Fruit fly (Drosophila melanogaster) whole organism, embryonic: ENCODE data around the gene CG17329.

Experiments
- ATbp ChIP-seq: fragments of 200-800 bp; sonication (Bioruptor generic); optimal IDR thresholded peaks from 2 replicates; lab custom pipeline; 2017; ENCODE audit warnings: missing biosample characterization, mild to moderate bottlenecking, missing genetic modification characterization, missing genetic modification reagents
- Aef1 ChIP-seq: fragments of 200-800 bp; sonication (Bioruptor generic); IDR thresholded peaks from 3 replicates; pipeline ENCODE4 v1.3.6; 2022; ENCODE audit warnings: missing biosample characterization, missing genetic modification characterization
- C15 ChIP-seq: fragments of 200-800 bp; sonication (Bioruptor generic); IDR thresholded peaks from 3 replicates; pipeline ENCODE4 v1.3.6; 2022; ENCODE audit warnings: missing biosample characterization, missing genetic modification characterization
- CG13894 ChIP-seq: fragments of 200-800 bp; sonication (Bioruptor generic); optimal IDR thresholded peaks from 3 replicates; lab custom pipeline; 2018; ENCODE audit warnings: missing biosample characterization, mild to moderate bottlenecking, missing genetic modification characterization, moderate library complexity
- CG15073 ChIP-seq: fragments of 200-800 bp; sonication (Bioruptor generic); optimal IDR thresholded peaks from 2 replicates; lab custom pipeline; 2016; ENCODE audit warnings: missing biosample characterization, missing genetic modification characterization
- CG1529 ChIP-seq: fragments of 200-800 bp; sonication (Bioruptor generic); optimal IDR thresholded peaks from 3 replicates; lab custom pipeline; 2018; ENCODE audit warnings: missing biosample characterization, missing genetic modification characterization
- CG15696 ChIP-seq: fragments of 200-800 bp; sonication (Bioruptor generic); optimal IDR thresholded peaks from 2 replicates; lab custom pipeline; 2019; ENCODE audit warnings: missing biosample characterization, mild to moderate bottlenecking, missing genetic modification characterization, moderate library complexity
- CG16815 ChIP-seq: fragments of 200-800 bp; sonication (Bioruptor generic); optimal IDR thresholded peaks from 3 replicates; lab custom pipeline; 2017; ENCODE audit warnings: missing biosample characterization, mild to moderate bottlenecking, missing genetic modification characterization
- CG17359 ChIP-seq: fragments of 200-800 bp; sonication (Bioruptor generic); optimal IDR thresholded peaks from 3 replicates; lab custom pipeline; 2018; ENCODE audit warnings: missing biosample characterization, mild to moderate bottlenecking, missing genetic modification characterization, moderate library complexity
- CG31224 ChIP-seq: fragments of 200-800 bp; sonication (Bioruptor generic); IDR thresholded peaks from 2 replicates; pipeline ENCODE4 v1.3.6; 2022; ENCODE audit warnings: missing biosample characterization, missing genetic modification characterization
- CG32767 ChIP-seq: fragments of 200-800 bp; sonication (Bioruptor generic); IDR thresholded peaks from 2 replicates; pipeline ENCODE4 v1.3.6; 2022; ENCODE audit warnings: missing biosample characterization, missing genetic modification characterization
- CG6689 ChIP-seq: fragments of 200-800 bp; sonication (Bioruptor generic); IDR thresholded peaks from 2 replicates; pipeline ENCODE4 v1.3.6; 2022; ENCODE audit warnings: missing biosample characterization, missing genetic modification characterization
- CG8388 ChIP-seq: fragments of 200-800 bp; sonication (Bioruptor generic); optimal IDR thresholded peaks from 2 replicates; lab custom pipeline; 2019; ENCODE audit warnings: missing biosample characterization, mild to moderate bottlenecking, missing genetic modification characterization, moderate library complexity
- Deaf1 ChIP-seq: fragments of 200-800 bp; optimal IDR thresholded peaks from 3 replicates; lab custom pipeline; 2019; ENCODE audit warnings: missing biosample characterization, mild to moderate bottlenecking, missing genetic modification characterization, moderate library complexity
- Dek ChIP-seq: fragments of 200-800 bp; sonication (Bioruptor generic); optimal IDR thresholded peaks from 3 replicates; lab custom pipeline; 2019; ENCODE audit warnings: missing biosample characterization, mild to moderate bottlenecking, missing genetic modification characterization, moderate library complexity
- Ets65A ChIP-seq: fragments of 200-800 bp; sonication (Bioruptor generic); peaks from one replicate; lab custom pipeline; 2016; ENCODE audit warnings: missing biosample characterization, missing genetic modification characterization
- H2.0 ChIP-seq: fragments of 200-800 bp; sonication (Bioruptor generic); IDR thresholded peaks from 2 replicates; pipeline ENCODE4 v1.3.6; 2022; ENCODE audit warnings: missing biosample characterization, missing genetic modification characterization
- HLH4C ChIP-seq: fragments of 200-800 bp; sonication (Bioruptor generic); IDR thresholded peaks from 3 replicates; pipeline ENCODE4 v1.3.6; 2022; ENCODE audit warnings: missing biosample characterization, missing genetic modification characterization; ENCODE audit not compliant: partially characterized antibody
- Hsf ChIP-seq: fragments of 200-800 bp; sonication (Bioruptor generic); optimal IDR thresholded peaks from 3 replicates; lab custom pipeline; 2016; ENCODE audit warnings: missing biosample characterization, missing genetic modification characterization
- Med ChIP-seq: fragments of 200-800 bp; sonication (Bioruptor generic); peaks from one replicate; lab custom pipeline; 2016; ENCODE audit warnings: missing biosample characterization, missing genetic modification characterization, mild to moderate bottlenecking, inconsistent platforms, moderate library complexity
- Nf-YA ChIP-seq: fragments of 200-800 bp; sonication (Bioruptor generic); IDR thresholded peaks from 2 replicates; pipeline ENCODE4 v1.3.6; 2022; ENCODE audit warnings: missing biosample characterization, missing genetic modification characterization
- Pdp1 ChIP-seq, 2 experiments: fragments of 200-800 bp; sonication (Bioruptor generic); optimal IDR thresholded peaks; 3 replicates each; lab custom pipeline; 2016; ENCODE audit warnings: missing biosample characterization in 2 of 2, missing genetic modification characterization in 2 of 2, mild to moderate bottlenecking in 1 of 2, moderate library complexity in 1 of 2
- Trl ChIP-seq, 3 experiments: fragments of >200 bp in 2 of 3; fragments of 200-800 bp in 1 of 3; sonication (Bioruptor generic) in 1 of 3; optimal IDR thresholded peaks; 2 replicates in 1 of 3; 3 replicates in 2 of 3; lab custom pipeline; 2016 to 2017; ENCODE audit warnings: missing biosample characterization in 1 of 3, missing genetic modification characterization in 1 of 3
- al ChIP-seq: fragments of 200-800 bp; sonication (Bioruptor generic); IDR thresholded peaks from 2 replicates; pipeline ENCODE4 v1.3.6; 2022; ENCODE audit warnings: missing biosample characterization, missing genetic modification characterization
- btn ChIP-seq: fragments of 200-800 bp; sonication (Bioruptor generic); optimal IDR thresholded peaks from 2 replicates; lab custom pipeline; 2016; ENCODE audit warnings: missing biosample characterization, missing genetic modification characterization
- cg ChIP-seq: fragments of 200-800 bp; sonication (Bioruptor generic); optimal IDR thresholded peaks from 3 replicates; lab custom pipeline; 2019; ENCODE audit warnings: missing biosample characterization, mild to moderate bottlenecking, missing genetic modification characterization, moderate library complexity
- chinmo ChIP-seq: fragments of 200-800 bp; sonication (Bioruptor generic); IDR thresholded peaks from 4 replicates; pipeline ENCODE4 v1.3.6; 2022; ENCODE audit warnings: missing biosample characterization, missing genetic modification characterization; ENCODE audit not compliant: partially characterized antibody
- chm ChIP-seq: fragments of 200-800 bp; sonication (Bioruptor generic); IDR thresholded peaks from 2 replicates; pipeline ENCODE4 v1.3.6; 2022; ENCODE audit warnings: missing biosample characterization, missing genetic modification characterization
- dan ChIP-seq: fragments of 200-800 bp; sonication (Bioruptor generic); IDR thresholded peaks from 2 replicates; pipeline ENCODE4 v1.3.6; 2022; ENCODE audit warnings: missing biosample characterization, missing genetic modification characterization
- dpn ChIP-seq, 2 experiments: fragments of 200-800 bp; sonication (Bioruptor generic); optimal IDR thresholded peaks; 3 replicates each; lab custom pipeline; 2016; ENCODE audit warnings: missing biosample characterization in 2 of 2, missing genetic modification characterization in 2 of 2
- eve ChIP-seq, 2 experiments: fragments of >200 bp; optimal IDR thresholded peaks; 2 replicates each; lab custom pipeline; 2017; ENCODE audit warnings: missing biosample characterization in 2 of 2, missing genetic modification characterization in 2 of 2
- gcm2 ChIP-seq: fragments of 200-800 bp; sonication (Bioruptor generic); optimal IDR thresholded peaks from 2 replicates; lab custom pipeline; 2016; ENCODE audit warnings: missing biosample characterization, missing genetic modification characterization
- gt ChIP-seq: fragments of 200-800 bp; sonication (Bioruptor generic); IDR thresholded peaks from 2 replicates; pipeline ENCODE4 v1.3.6; 2022; ENCODE audit warnings: missing biosample characterization, missing genetic modification characterization
- h ChIP-seq: fragments of >200 bp; optimal IDR thresholded peaks from 2 replicates; lab custom pipeline; 2017
- her ChIP-seq: fragments of 200-800 bp; sonication (Bioruptor generic); optimal IDR thresholded peaks from 2 replicates; lab custom pipeline; 2016; ENCODE audit warnings: missing biosample characterization, missing genetic modification characterization
- kah ChIP-seq: fragments of 200-800 bp; sonication (Bioruptor generic); optimal IDR thresholded peaks from 2 replicates; lab custom pipeline; 2018; ENCODE audit warnings: missing biosample characterization, mild to moderate bottlenecking, missing genetic modification characterization
- mam ChIP-seq: fragments of 200-800 bp; sonication (Bioruptor generic); optimal IDR thresholded peaks from 3 replicates; lab custom pipeline; 2016; ENCODE audit warnings: missing biosample characterization, missing genetic modification characterization
- odd ChIP-seq: fragments of 200-800 bp; sonication (Bioruptor generic); optimal IDR thresholded peaks from 2 replicates; lab custom pipeline; 2017; ENCODE audit warnings: missing biosample characterization, mild to moderate bottlenecking, missing genetic modification characterization
- onecut ChIP-seq: fragments of 200-800 bp; sonication (Bioruptor generic); IDR thresholded peaks from 2 replicates; pipeline ENCODE4 v1.3.6; 2022; ENCODE audit warnings: missing biosample characterization, missing genetic modification characterization
- pfk ChIP-seq: fragments of 200-800 bp; sonication (Bioruptor generic); optimal IDR thresholded peaks from 2 replicates; lab custom pipeline; 2018; ENCODE audit warnings: missing biosample characterization, mild to moderate bottlenecking, missing genetic modification characterization, moderate library complexity
- slou ChIP-seq: fragments of 200-800 bp; sonication (Bioruptor generic); optimal IDR thresholded peaks from 3 replicates; lab custom pipeline; 2016; ENCODE audit warnings: missing biosample characterization, missing genetic modification characterization
- toy ChIP-seq: fragments of 200-800 bp; sonication (Bioruptor generic); IDR thresholded peaks from 2 replicates; pipeline ENCODE4 v1.3.6; 2022; ENCODE audit warnings: missing biosample characterization, missing genetic modification characterization
- trh ChIP-seq: fragments of 200-800 bp; sonication (Bioruptor generic); optimal IDR thresholded peaks from 2 replicates; lab custom pipeline; 2016; ENCODE audit warnings: missing biosample characterization, missing genetic modification characterization
- tup ChIP-seq: fragments of 200-800 bp; sonication (Bioruptor generic); optimal IDR thresholded peaks from 2 replicates; lab custom pipeline; 2016; ENCODE audit warnings: missing biosample characterization, mild to moderate bottlenecking, missing genetic modification characterization, moderate library complexity
- unpg ChIP-seq: fragments of 200-800 bp; sonication (Bioruptor generic); optimal IDR thresholded peaks from 3 replicates; lab custom pipeline; 2018; ENCODE audit warnings: missing biosample characterization, mild to moderate bottlenecking, missing genetic modification characterization, moderate library complexity
- vnd ChIP-seq: fragments of 200-800 bp; sonication (Bioruptor generic); IDR thresholded peaks from 3 replicates; pipeline ENCODE4 v1.3.6; 2022; ENCODE audit warnings: missing biosample characterization, missing genetic modification characterization; ENCODE audit not compliant: partially characterized antibody
- wdn ChIP-seq: fragments of 200-800 bp; sonication (Bioruptor generic); IDR thresholded peaks from 2 replicates; pipeline ENCODE4 v1.3.6; 2022; ENCODE audit warnings: missing biosample characterization, missing genetic modification characterization
- wor ChIP-seq: fragments of 200-800 bp; sonication (Bioruptor generic); IDR thresholded peaks from 2 replicates; pipeline ENCODE4 v1.3.6; 2022; ENCODE audit warnings: missing biosample characterization, missing genetic modification characterization
- zen ChIP-seq: fragments of 200-800 bp; sonication (Bioruptor generic); optimal IDR thresholded peaks from 3 replicates; lab custom pipeline; 2018; ENCODE audit warnings: missing biosample characterization, mild to moderate bottlenecking, missing genetic modification characterization, moderate library complexity

Gene CG17329

dm6 chr2L:16274100-16274499 lies 17.0 kb upstream of the CG17329 start:
- TF ChIP-seq C15 (GFP tag; lab: Robert Waterston, UW) (no peak), Ets65A (GFP tag; lab: Kevin White, UChicago) (peak; percentile 66), zen (tag; lab: Kevin White, UChicago) (peak; percentile 70)
- TF ChIP-seq, all 482 proteins: peak for 2

- TF ChIP-seq her (GFP tag; lab: Kevin White, UChicago), result no peak
- TF ChIP-seq Dek (tag; lab: Kevin White, UChicago), result no peak
- TF ChIP-seq trh (GFP tag; lab: Kevin White, UChicago), result no peak
- TF ChIP-seq Pdp1 (GFP tag; optimal IDR thresholded peaks at IDR 0.05; lab: Kevin White, UChicago), result no peak
- no peak for TF ChIP-seq kah (GFP tag; lab: Kevin White, UChicago)
- peak; percentile 98 for TF ChIP-seq pfk
- no peak for TF ChIP-seq slou (GFP tag; lab: Kevin White, UChicago)
- TF ChIP-seq onecut (GFP tag; lab: Robert Waterston, UW), result peak; percentile 94
- no peak for TF ChIP-seq eve (GFP tag; optimal IDR thresholded peaks at IDR 0.05; lab: Kevin White, UChicago)
- peak; percentile 3 for TF ChIP-seq mam
- no peak for TF ChIP-seq CG1529
- TF ChIP-seq ATbp (GFP tag; lab: Kevin White, UChicago), result no peak
- no peak for TF ChIP-seq gt
- no peak for TF ChIP-seq dan (GFP tag; lab: Robert Waterston, UW)
- TF ChIP-seq CG15696, result no peak
- no peak for TF ChIP-seq CG17359
- TF ChIP-seq Hsf (GFP tag; lab: Kevin White, UChicago), result no peak
- TF ChIP-seq CG6689 (GFP tag; lab: Robert Waterston, UW), result no peak
- TF ChIP-seq Med (GFP tag; lab: Kevin White, UChicago), result peak; percentile 56
- TF ChIP-seq cg (GFP tag; lab: Kevin White, UChicago), result peak; percentile 25
- no peak for TF ChIP-seq gcm2
- peak; percentile 48 for TF ChIP-seq CG13894 (tag; lab: Kevin White, UChicago)
- TF ChIP-seq HLH4C (GFP tag; lab: Robert Waterston, UW), result no peak
- no peak for TF ChIP-seq toy (GFP tag; lab: Robert Waterston, UW)
- no peak for TF ChIP-seq CG8388 (GFP tag; lab: Kevin White, UChicago)
- no peak for TF ChIP-seq wdn (GFP tag; lab: Robert Waterston, UW)
- TF ChIP-seq CG31224, result peak; percentile 98
- peak; percentile 8; the same call in 1 of the 2 replicates for TF ChIP-seq CG32767 (GFP tag; lab: Robert Waterston, UW)
- no peak for TF ChIP-seq vnd (GFP tag; lab: Robert Waterston, UW)
- TF ChIP-seq chm (GFP tag; lab: Robert Waterston, UW), result no peak
- no peak for TF ChIP-seq odd (GFP tag; lab: Kevin White, UChicago)
- TF ChIP-seq Trl (optimal IDR thresholded peaks at IDR 0.05; lab: Kevin White, UChicago), result peak in 1 of 2 experiments; percentile 2
- TF ChIP-seq Trl (GFP tag; optimal IDR thresholded peaks at IDR 0.05; lab: Kevin White, UChicago), result no peak
- TF ChIP-seq CG16815, result no peak
- TF ChIP-seq Deaf1 (tag; lab: Kevin White, UChicago), result peak; percentile 16
- TF ChIP-seq wor (GFP tag; lab: Robert Waterston, UW), result no peak
- no peak for TF ChIP-seq CG15073 (GFP tag; lab: Kevin White, UChicago)
- TF ChIP-seq dpn (GFP tag; optimal IDR thresholded peaks at IDR 0.05; lab: Kevin White, UChicago), result no peak
- TF ChIP-seq btn (GFP tag; lab: Kevin White, UChicago), result no peak
- TF ChIP-seq chinmo (GFP tag; lab: Robert Waterston, UW), result 0 out of 4 replicates have a peak, but pooled peaks have one; percentile 35
- no peak for TF ChIP-seq unpg (GFP tag; lab: Kevin White, UChicago)
- no peak for TF ChIP-seq Nf-YA (GFP tag; lab: Robert Waterston, UW)
- no peak for TF ChIP-seq tup (GFP tag; lab: Kevin White, UChicago)
- TF ChIP-seq h, result no peak
- no peak for TF ChIP-seq al (GFP tag; lab: Robert Waterston, UW)
- no peak for TF ChIP-seq H2.0 (GFP tag; lab: Robert Waterston, UW)
- TF ChIP-seq Aef1, result no peak
Observed at dm6 chr2L:16275177-16275808, 15.8 kb upstream of the CG17329 start.
